Worm (Caenorhabditis elegans) whole organism, L4/young adult: ENCODE results near the gene his-18.
"Not testable (repeated sequence)": the region's sequence is repeated elsewhere in the genome, so short reads cannot be mapped to it uniquely, and the experiment has no call there.

Source experiments
- W03F9.2 ChIP-seq: fragments of 150-350 bp; optimal IDR thresholded peaks from 2 replicates; lab custom pipeline; 2014; ENCODE audit warnings: missing biosample characterization, missing genetic modification characterization
- him-1 ChIP-seq: sonication (generic microtip); optimal IDR thresholded peaks from 2 replicates; lab custom pipeline; 2016; ENCODE audit warnings: missing genotype, missing genetic modification reagents, missing genetic modification characterization, missing compliant biosample characterization

ce11 chrV:8861949-8862348 lies 36.1 kb upstream of the his-18 start, which contains the start of gene F07B7.12:
- TF ChIP-seq him-1, W03F9.2 (tag; lab: Kevin White, UChicago): not testable (repeated sequence)
